Worm (Caenorhabditis elegans) whole organism, mixed stage, embryonic: ENCODE data around the gene dop-2.

Source experiments
- ces-1 ChIP-seq: fragments of 150-350 bp; optimal IDR thresholded peaks from 2 replicates; lab custom pipeline; 2014; ENCODE audit warnings: missing biosample characterization, missing genetic modification reagents, missing genetic modification characterization
- elt-1 ChIP-seq: sonication (generic microtip); optimal IDR thresholded peaks from 2 replicates; lab custom pipeline; 2017; ENCODE audit warnings: missing genetic modification characterization, mild to moderate bottlenecking, missing compliant biosample characterization, antibody characterized with exemption, moderate library complexity, borderline replicate concordance; ENCODE audit not compliant: insufficient read depth
- flh-1 ChIP-seq: fragments of 200-800 bp; sonication (Bioruptor generic); optimal IDR thresholded peaks from 2 replicates; lab custom pipeline; 2018; ENCODE audit warnings: mild to moderate bottlenecking, missing genetic modification characterization, moderate library complexity, missing compliant biosample characterization
- nhr-12 ChIP-seq: fragments of 150-350 bp; optimal IDR thresholded peaks from 2 replicates; lab custom pipeline; 2014; ENCODE audit warnings: missing biosample characterization, missing genetic modification characterization
- nhr-28 ChIP-seq: fragments of 150-350 bp; optimal IDR thresholded peaks from 2 replicates; lab custom pipeline; 2014; ENCODE audit warnings: missing biosample characterization, missing genetic modification characterization
- snpc-4 ChIP-seq: fragments of 150-350 bp; optimal IDR thresholded peaks from 2 replicates; lab custom pipeline; 2014; ENCODE audit warnings: missing biosample characterization, missing genetic modification characterization
- unc-120 ChIP-seq: sonication (generic microtip); optimal IDR thresholded peaks from 2 replicates; lab custom pipeline; 2017; ENCODE audit warnings: missing genetic modification characterization, missing compliant biosample characterization; ENCODE audit not compliant: poor library complexity, severe bottlenecking
- unc-62 ChIP-seq: fragments of 150-350 bp; optimal IDR thresholded peaks from 2 replicates; lab custom pipeline; 2014; ENCODE audit warnings: missing biosample characterization, missing genetic modification reagents, missing genetic modification characterization

ce11 chrV:9608256-9608655 lies at the start of gene dop-2:
- TF ChIP-seq nhr-12 (tag; lab: Kevin White, UChicago) (no peak), elt-1 (tag; lab: Kevin White, UChicago) (no peak), unc-62 (no peak), unc-120 (tag; lab: Kevin White, UChicago) (no peak), nhr-28 (tag; lab: Kevin White, UChicago) (no peak), flh-1 (GFP tag; lab: Kevin White, UChicago) (no peak), snpc-4 (no peak), ces-1 (GFP tag; lab: Kevin White, UChicago) (no peak)
